Worm (Caenorhabditis elegans): ENCODE data around the gene srd-74.

- TF ChIP-seq B0310.2 (tag; optimal IDR thresholded peaks at IDR 0.05) (no peak), ama-1 (optimal IDR thresholded peaks at IDR 0.05) (no peak), hnd-1 (tag; optimal IDR thresholded peaks at IDR 0.05) (no peak), aly-1 (tag; optimal IDR thresholded peaks at IDR 0.05) (no peak), flt-1 (GFP tag; IDR thresholded peaks at IDR 0.05) (no peak), ets-7 (tag; optimal IDR thresholded peaks at IDR 0.05) (no peak)
Measured at ce11 chrIII:11740868-11741267, 41.0 kb upstream of the srd-74 start.
